Fruit fly (Drosophila melanogaster) whole organism, embryonic: Measurements from ENCODE around the gene CG11836.
A peak's percentile ranks its signal among the peaks of the same experiment; 100 is the strongest.

ENCODE experiments used
- Adf1 ChIP-seq: fragments of 200-800 bp; sonication (Bioruptor generic); IDR thresholded peaks from 2 replicates; pipeline ENCODE4 v1.3.6; 2022; ENCODE audit warnings: missing biosample characterization, missing genetic modification characterization
- CG10321 ChIP-seq: fragments of 200-800 bp; sonication (Bioruptor generic); IDR thresholded peaks from 2 replicates; pipeline ENCODE4 v1.3.6; 2022; ENCODE audit warnings: missing biosample characterization, missing genetic modification characterization
- CG10654 ChIP-seq: fragments of 200-800 bp; sonication (Bioruptor generic); optimal IDR thresholded peaks from 2 replicates; lab custom pipeline; 2016; ENCODE audit warnings: missing biosample characterization, missing genetic modification characterization
- CG11560 ChIP-seq: fragments of 200-800 bp; sonication (Bioruptor generic); IDR thresholded peaks from 3 replicates; pipeline ENCODE4 v1.3.6; 2022; ENCODE audit warnings: missing biosample characterization, missing genetic modification characterization
- CG13894 ChIP-seq: fragments of 200-800 bp; sonication (Bioruptor generic); optimal IDR thresholded peaks from 3 replicates; lab custom pipeline; 2018; ENCODE audit warnings: missing biosample characterization, mild to moderate bottlenecking, missing genetic modification characterization, moderate library complexity
- CG14050 ChIP-seq: fragments of 200-800 bp; sonication (Bioruptor generic); IDR thresholded peaks from 3 replicates; pipeline ENCODE4 v1.3.6; 2022; ENCODE audit warnings: missing biosample characterization, missing genetic modification characterization
- CG14710 ChIP-seq: fragments of 200-800 bp; sonication (Bioruptor generic); optimal IDR thresholded peaks from 3 replicates; lab custom pipeline; 2019; ENCODE audit warnings: missing biosample characterization, mild to moderate bottlenecking, missing genetic modification characterization, moderate library complexity
- CG15073 ChIP-seq: fragments of 200-800 bp; sonication (Bioruptor generic); optimal IDR thresholded peaks from 2 replicates; lab custom pipeline; 2016; ENCODE audit warnings: missing biosample characterization, missing genetic modification characterization
- CG17568 ChIP-seq: fragments of 200-800 bp; sonication (Bioruptor generic); optimal IDR thresholded peaks from 2 replicates; lab custom pipeline; 2018; ENCODE audit warnings: missing biosample characterization, mild to moderate bottlenecking, missing genetic modification characterization, moderate library complexity
- CG1832 ChIP-seq: fragments of 200-800 bp; sonication (Bioruptor generic); optimal IDR thresholded peaks from 2 replicates; lab custom pipeline; 2017; ENCODE audit warnings: missing biosample characterization, mild to moderate bottlenecking, missing genetic modification characterization, inconsistent platforms
- CG31224 ChIP-seq: fragments of 200-800 bp; sonication (Bioruptor generic); IDR thresholded peaks from 2 replicates; pipeline ENCODE4 v1.3.6; 2022; ENCODE audit warnings: missing biosample characterization, missing genetic modification characterization
- CG34422 ChIP-seq: fragments of 200-800 bp; sonication (Bioruptor generic); IDR thresholded peaks from 3 replicates; pipeline ENCODE4 v1.3.6; 2022; ENCODE audit warnings: missing biosample characterization, missing genetic modification characterization
- CG5180 ChIP-seq: fragments of 200-800 bp; sonication (Bioruptor generic); optimal IDR thresholded peaks from 3 replicates; lab custom pipeline; 2017; ENCODE audit warnings: missing biosample characterization, missing genetic modification characterization, mild to moderate bottlenecking, moderate library complexity, missing genetic modification reagents
- CG6272 ChIP-seq: fragments of 200-800 bp; sonication (Bioruptor generic); IDR thresholded peaks from 2 replicates; pipeline ENCODE4 v1.3.6; 2022; ENCODE audit warnings: missing biosample characterization, missing genetic modification characterization
- CG6791 ChIP-seq: fragments of 200-800 bp; sonication (Bioruptor generic); IDR thresholded peaks from 3 replicates; pipeline ENCODE4 v1.3.6; 2022; ENCODE audit warnings: missing biosample characterization, missing genetic modification characterization; ENCODE audit not compliant: partially characterized antibody
- CG7357 ChIP-seq: fragments of 200-800 bp; sonication (Bioruptor generic); IDR thresholded peaks from 3 replicates; pipeline ENCODE4 v1.3.6; 2022; ENCODE audit warnings: missing biosample characterization, missing genetic modification characterization
- CG7928 ChIP-seq: fragments of 200-800 bp; sonication (Bioruptor generic); optimal IDR thresholded peaks from 2 replicates; lab custom pipeline; 2017; ENCODE audit warnings: missing biosample characterization, mild to moderate bottlenecking, missing genetic modification characterization
- CG9727 ChIP-seq: fragments of 200-800 bp; sonication (Bioruptor generic); optimal IDR thresholded peaks from 3 replicates; lab custom pipeline; 2017; ENCODE audit warnings: missing biosample characterization, mild to moderate bottlenecking, missing genetic modification characterization
- CoRest ChIP-seq: fragments of 200-800 bp; sonication (Bioruptor generic); optimal IDR thresholded peaks from 3 replicates; lab custom pipeline; 2018; ENCODE audit warnings: missing biosample characterization, mild to moderate bottlenecking, missing genetic modification characterization, moderate library complexity
- Dek ChIP-seq: fragments of 200-800 bp; sonication (Bioruptor generic); optimal IDR thresholded peaks from 3 replicates; lab custom pipeline; 2019; ENCODE audit warnings: missing biosample characterization, mild to moderate bottlenecking, missing genetic modification characterization, moderate library complexity
- Dip2 ChIP-seq: fragments of 200-800 bp; sonication (Bioruptor generic); IDR thresholded peaks from 2 replicates; pipeline ENCODE4 v1.3.6; 2022; ENCODE audit warnings: missing biosample characterization, missing genetic modification characterization
- HmgD ChIP-seq: fragments of 200-800 bp; sonication (Bioruptor generic); optimal IDR thresholded peaks from 3 replicates; lab custom pipeline; 2016; ENCODE audit warnings: missing biosample characterization, missing genetic modification characterization
- Jarid2 ChIP-seq: fragments of 200-800 bp; sonication (Bioruptor generic); optimal IDR thresholded peaks from 3 replicates; lab custom pipeline; 2017; ENCODE audit warnings: mild to moderate bottlenecking, missing biosample characterization, missing genetic modification reagents, missing genetic modification characterization
- Lpt ChIP-seq: fragments of >200 bp; optimal IDR thresholded peaks from 2 replicates; lab custom pipeline; 2018; ENCODE audit warnings: missing biosample characterization, missing genetic modification characterization
- Mad ChIP-seq: fragments of 200-800 bp; sonication (Bioruptor generic); optimal IDR thresholded peaks from 2 replicates; lab custom pipeline; 2016; ENCODE audit warnings: missing biosample characterization, missing genetic modification characterization
- Nf-YB ChIP-seq: fragments of 200-800 bp; sonication (Bioruptor generic); optimal IDR thresholded peaks from 3 replicates; lab custom pipeline; 2019; ENCODE audit warnings: missing biosample characterization, mild to moderate bottlenecking, missing genetic modification characterization, moderate library complexity
- Nf-YC ChIP-seq: fragments of 200-800 bp; optimal IDR thresholded peaks from 3 replicates; lab custom pipeline; 2019; ENCODE audit warnings: missing biosample characterization, mild to moderate bottlenecking, missing genetic modification characterization, moderate library complexity
- Opbp ChIP-seq: fragments of 200-800 bp; sonication (Bioruptor generic); IDR thresholded peaks from 3 replicates; pipeline ENCODE4 v1.3.6; 2022; ENCODE audit warnings: missing biosample characterization, missing genetic modification characterization; ENCODE audit not compliant: partially characterized antibody
- Taf1 ChIP-seq: fragments of 200-800 bp; sonication (Bioruptor generic); IDR thresholded peaks from 2 replicates; pipeline ENCODE4 v1.3.6; 2022; ENCODE audit warnings: missing biosample characterization, missing genetic modification characterization
- Trl ChIP-seq, 3 experiments: fragments of >200 bp in 2 of 3; fragments of 200-800 bp in 1 of 3; sonication (Bioruptor generic) in 1 of 3; optimal IDR thresholded peaks; 2 replicates in 1 of 3; 3 replicates in 2 of 3; lab custom pipeline; 2016 to 2017; ENCODE audit warnings: missing biosample characterization in 1 of 3, missing genetic modification characterization in 1 of 3
- az2 ChIP-seq: fragments of 200-800 bp; sonication (Bioruptor generic); optimal IDR thresholded peaks from 3 replicates; lab custom pipeline; 2016; ENCODE audit warnings: missing biosample characterization, missing genetic modification characterization
- cg ChIP-seq: fragments of 200-800 bp; sonication (Bioruptor generic); optimal IDR thresholded peaks from 3 replicates; lab custom pipeline; 2019; ENCODE audit warnings: missing biosample characterization, mild to moderate bottlenecking, missing genetic modification characterization, moderate library complexity
- ci ChIP-seq: fragments of 200-800 bp; sonication (Bioruptor generic); IDR thresholded peaks from 3 replicates; pipeline ENCODE4 v1.3.6; 2022; ENCODE audit warnings: missing biosample characterization, missing genetic modification characterization
- crol ChIP-seq: fragments of 200-800 bp; sonication (Bioruptor generic); IDR thresholded peaks from 2 replicates; pipeline ENCODE4 v1.3.6; 2022; ENCODE audit warnings: missing biosample characterization, missing genetic modification characterization
- fd3F ChIP-seq: fragments of 200-800 bp; sonication (Bioruptor generic); optimal IDR thresholded peaks from 2 replicates; lab custom pipeline; 2018; ENCODE audit warnings: missing biosample characterization, mild to moderate bottlenecking, missing genetic modification characterization, moderate library complexity
- gcm ChIP-seq: fragments of 200-800 bp; sonication (Bioruptor generic); optimal IDR thresholded peaks from 2 replicates; lab custom pipeline; 2019; ENCODE audit warnings: missing biosample characterization, mild to moderate bottlenecking, missing genetic modification characterization, moderate library complexity
- gsb ChIP-seq: fragments of 200-800 bp; sonication (Bioruptor generic); IDR thresholded peaks from 2 replicates; pipeline ENCODE4 v1.3.6; 2022; ENCODE audit warnings: missing biosample characterization, missing genetic modification characterization
- inv ChIP-seq: fragments of 200-800 bp; sonication (Bioruptor generic); IDR thresholded peaks from 2 replicates; pipeline ENCODE4 v1.3.6; 2022; ENCODE audit warnings: missing biosample characterization, missing genetic modification characterization; ENCODE audit not compliant: partially characterized antibody
- mld ChIP-seq: fragments of 200-800 bp; sonication (Bioruptor generic); IDR thresholded peaks from 3 replicates; pipeline ENCODE4 v1.3.6; 2022; ENCODE audit warnings: missing biosample characterization, missing genetic modification characterization; ENCODE audit not compliant: partially characterized antibody
- nom ChIP-seq: fragments of 200-800 bp; sonication (Bioruptor generic); optimal IDR thresholded peaks from 2 replicates; lab custom pipeline; 2017; ENCODE audit warnings: missing biosample characterization, missing genetic modification characterization, mild to moderate bottlenecking, moderate library complexity, missing genetic modification reagents
- oc ChIP-seq: fragments of 200-800 bp; sonication (Bioruptor generic); optimal IDR thresholded peaks from 2 replicates; lab custom pipeline; 2018; ENCODE audit warnings: missing biosample characterization, mild to moderate bottlenecking, missing genetic modification characterization, moderate library complexity
- pnt ChIP-seq: fragments of 200-800 bp; sonication (Bioruptor generic); optimal IDR thresholded peaks from 3 replicates; lab custom pipeline; 2016; ENCODE audit warnings: missing biosample characterization, missing genetic modification characterization
- prd ChIP-seq, 3 experiments: fragments of >200 bp in 2 of 3; fragments of 200-800 bp in 1 of 3; sonication (Bioruptor generic) in 1 of 3; optimal IDR thresholded peaks in 2 of 3; IDR thresholded peaks in 1 of 3; 2 replicates in 2 of 3; 3 replicates in 1 of 3; pipeline versions ENCODE4 v1.3.6 to Lab custom; 2017 to 2022; ENCODE audit warnings: missing biosample characterization in 1 of 3, missing genetic modification characterization in 1 of 3
- ro ChIP-seq: fragments of 200-800 bp; sonication (Bioruptor generic); IDR thresholded peaks from 2 replicates; pipeline ENCODE4 v1.3.6; 2022; ENCODE audit warnings: missing biosample characterization, missing genetic modification characterization
- vvl ChIP-seq: fragments of 200-800 bp; sonication (Bioruptor generic); IDR thresholded peaks from 2 replicates; pipeline ENCODE4 v1.3.6; 2022; ENCODE audit warnings: missing biosample characterization, missing genetic modification characterization
- zf30C ChIP-seq: fragments of 200-800 bp; sonication (Bioruptor generic); optimal IDR thresholded peaks from 3 replicates; lab custom pipeline; 2018; ENCODE audit warnings: missing biosample characterization, mild to moderate bottlenecking, missing genetic modification characterization

CG11836 gene

DNA sequence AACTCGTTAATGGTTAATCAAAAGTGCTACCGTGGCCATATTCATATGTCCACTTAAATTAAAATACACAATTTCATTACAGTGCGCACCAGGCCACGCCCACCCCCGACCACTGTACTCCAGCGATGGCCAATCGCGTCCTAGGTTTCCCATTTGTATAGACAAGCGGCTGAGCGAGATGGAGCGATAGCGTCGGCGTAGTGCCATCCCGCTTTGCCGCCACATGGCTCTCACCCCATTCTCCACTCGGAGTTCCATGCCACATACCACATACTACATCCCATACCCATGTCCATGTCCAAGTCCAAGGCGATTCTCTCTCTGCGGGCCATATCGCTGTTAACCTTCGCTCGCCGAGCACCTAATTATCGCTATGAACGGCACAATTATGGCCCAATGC lies 9.5 kb downstream of the CG11836 start (continued):
- TF ChIP-seq az2 (GFP tag; lab: Kevin White, UChicago), result no peak

DNA sequence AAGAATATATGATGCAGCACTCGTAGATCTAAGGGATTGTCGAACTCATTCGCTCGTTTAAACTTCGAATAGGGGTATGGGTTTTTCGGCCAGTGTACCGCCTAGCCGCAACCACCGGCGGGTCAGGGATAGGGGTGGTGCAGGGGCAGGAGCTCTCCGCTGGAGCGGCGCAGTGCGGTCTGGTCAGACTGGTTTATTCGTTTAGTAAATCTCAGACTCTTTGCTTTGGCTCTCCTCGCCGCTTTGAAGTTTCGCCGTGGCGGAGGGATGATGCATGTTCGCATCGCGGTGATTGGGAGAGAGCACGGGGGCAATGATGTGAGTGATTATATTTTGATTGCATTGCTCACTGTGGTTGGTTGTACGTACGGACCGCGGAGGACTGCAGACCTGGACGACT lies 11.4 kb downstream of the CG11836 start, which contains the start of gene fd96Ca:
TSS of gene fd96Ca (plus strand) at position 337 of the 400 bp plus-strand sequence.
- no peak for TF ChIP-seq CoRest (tag; lab: Kevin White, UChicago)
- TF ChIP-seq pnt (GFP tag; lab: Kevin White, UChicago), result no peak
- TF ChIP-seq CG31224 (GFP tag; lab: Robert Waterston, UW), result no peak
- peak; percentile 83 for TF ChIP-seq zf30C (GFP tag; lab: Kevin White, UChicago)
- TF ChIP-seq Lpt (GFP tag; lab: Kevin White, UChicago), result no peak
- TF ChIP-seq vvl, result no peak
- peak; percentile 92 for TF ChIP-seq Nf-YC
- TF ChIP-seq ci (GFP tag; lab: Robert Waterston, UW), result no peak
- peak; percentile 95 for TF ChIP-seq Nf-YB (GFP tag; lab: Kevin White, UChicago)
- TF ChIP-seq Trl (optimal IDR thresholded peaks at IDR 0.05; lab: Kevin White, UChicago), result peak in 1 of 2 experiments; percentile 22
- TF ChIP-seq Trl (GFP tag; optimal IDR thresholded peaks at IDR 0.05; lab: Kevin White, UChicago), result no peak
- peak; percentile 84; the same call in 1 of the 2 replicates for TF ChIP-seq crol (GFP tag; lab: Robert Waterston, UW)

DNA sequence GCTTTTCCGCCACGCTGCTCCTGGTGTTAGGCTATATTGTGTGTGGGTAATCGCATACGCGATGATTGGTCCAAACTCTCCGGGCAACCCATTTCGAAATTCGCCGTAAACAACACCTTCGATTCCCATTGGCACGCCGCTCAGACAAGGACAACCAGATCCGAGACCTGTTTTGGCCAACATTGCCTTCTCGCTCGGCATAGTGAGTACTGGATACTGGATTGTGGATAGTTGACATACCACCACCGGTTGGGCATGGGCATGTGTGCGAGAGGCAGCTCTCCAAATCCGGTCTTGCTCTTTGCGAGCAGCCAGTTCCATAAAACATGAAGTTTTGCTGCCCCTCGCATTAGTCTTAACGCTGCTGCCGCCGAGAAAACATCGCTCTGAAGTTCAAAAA lies 23.7 kb downstream of the CG11836 start, which contains the start of gene fd96Cb:
TSS of gene fd96Cb (plus strand) at position 374 of the 400 bp plus-strand sequence.
- TF ChIP-seq oc, result peak; percentile 64
- TF ChIP-seq Nf-YB (GFP tag; lab: Kevin White, UChicago), result peak; percentile 100
- TF ChIP-seq CG5180 (GFP tag; lab: Kevin White, UChicago), result no peak
- no peak for TF ChIP-seq CG9727
- TF ChIP-seq Mad (GFP tag; lab: Kevin White, UChicago), result no peak
- TF ChIP-seq mld (GFP tag; lab: Robert Waterston, UW), result 0 out of 3 replicates have a peak, but pooled peaks have one; percentile 55
- no peak for TF ChIP-seq CG14710
- no peak for TF ChIP-seq CG13894
- no peak for TF ChIP-seq CG17568 (GFP tag; lab: Kevin White, UChicago)
- TF ChIP-seq Taf1 (GFP tag; lab: Robert Waterston, UW), result no peak
- TF ChIP-seq Adf1 (GFP tag; lab: Robert Waterston, UW), result peak; percentile 31; the same call in 1 of the 2 replicates
- TF ChIP-seq inv (GFP tag; lab: Robert Waterston, UW), result no peak
- no peak for TF ChIP-seq gsb (GFP tag; lab: Robert Waterston, UW)
- TF ChIP-seq nom, result peak; percentile 31
- TF ChIP-seq CG11560 (tag; lab: Robert Waterston, UW), result no peak
- no peak for TF ChIP-seq CG6272 (GFP tag; lab: Robert Waterston, UW)
- TF ChIP-seq CG15073 (GFP tag; lab: Kevin White, UChicago), result no peak
- TF ChIP-seq CG10321 (GFP tag; lab: Robert Waterston, UW), result peak; percentile 94
- no peak for TF ChIP-seq Dek (tag; lab: Kevin White, UChicago)
- no peak for TF ChIP-seq fd3F (GFP tag; lab: Kevin White, UChicago)
- TF ChIP-seq cg (GFP tag; lab: Kevin White, UChicago), result peak; percentile 64
- TF ChIP-seq Dip2 (GFP tag; lab: Robert Waterston, UW), result no peak
- peak; percentile 88 for TF ChIP-seq CG1832 (GFP tag; lab: Kevin White, UChicago)
- no peak for TF ChIP-seq CG7357
- TF ChIP-seq CG14050 (GFP tag; lab: Robert Waterston, UW), result no peak
- peak; percentile 73 for TF ChIP-seq Jarid2
- TF ChIP-seq gcm, result no peak
- no peak for TF ChIP-seq CG6791 (GFP tag; lab: Robert Waterston, UW)
- peak; percentile 30 to 49 for TF ChIP-seq Trl (optimal IDR thresholded peaks at IDR 0.05; lab: Kevin White, UChicago)
- TF ChIP-seq Trl (GFP tag; optimal IDR thresholded peaks at IDR 0.05; lab: Kevin White, UChicago), result no peak
- TF ChIP-seq CG10654 (GFP tag; lab: Kevin White, UChicago), result no peak
- TF ChIP-seq CG7928 (GFP tag; lab: Kevin White, UChicago), result no peak
- peak; percentile 34; the same call in 1 of the 3 replicates for TF ChIP-seq Opbp (GFP tag; lab: Robert Waterston, UW)
- no peak for TF ChIP-seq ro (GFP tag; lab: Robert Waterston, UW)
- TF ChIP-seq CG34422 (GFP tag; lab: Robert Waterston, UW), result no peak
- no peak for TF ChIP-seq prd (optimal IDR thresholded peaks at IDR 0.05; lab: Kevin White, UChicago)
- no peak for TF ChIP-seq prd (GFP tag; IDR thresholded peaks at IDR 0.05; lab: Robert Waterston, UW)
- peak; percentile 21 for TF ChIP-seq HmgD (GFP tag; lab: Kevin White, UChicago)
